Worm (Caenorhabditis elegans) whole organism, L4 larva: Measurements from ENCODE around the gene F26F4.12.

ENCODE experiments used
- F49E8.2 ChIP-seq: sonication (generic microtip); optimal IDR thresholded peaks from 2 replicates; lab custom pipeline; 2016; ENCODE audit warnings: missing compliant biosample characterization, mild to moderate bottlenecking, missing genetic modification characterization, borderline replicate concordance
- ceh-82 ChIP-seq: sonication (generic microtip); optimal IDR thresholded peaks from 2 replicates; lab custom pipeline; 2017; ENCODE audit warnings: missing biosample characterization, missing genetic modification characterization
- egl-43 ChIP-seq: fragments of 200-800 bp; sonication (Bioruptor generic); IDR thresholded peaks from 2 replicates; pipeline ENCODE4 v1.3.6; 2022; ENCODE audit warnings: missing genetic modification reagents, missing genetic modification characterization, missing compliant biosample characterization
- hlh-30 ChIP-seq: sonication (generic microtip); optimal IDR thresholded peaks from 2 replicates; lab custom pipeline; 2017; ENCODE audit warnings: antibody characterized with exemption, mild to moderate bottlenecking, missing genetic modification characterization, missing compliant biosample characterization; ENCODE audit not compliant: insufficient read depth
- mdl-1 ChIP-seq, 2 experiments: fragments of 150-350 bp in 1 of 2; sonication (generic microtip) in 1 of 2; optimal IDR thresholded peaks; 2 replicates each; lab custom pipeline; 2014 to 2017; ENCODE audit warnings: missing biosample characterization in 2 of 2, missing genetic modification characterization in 2 of 2
- ztf-11 ChIP-seq: fragments of 150-350 bp; optimal IDR thresholded peaks from 2 replicates; lab custom pipeline; 2014; ENCODE audit warnings: missing biosample characterization, missing genetic modification characterization

DNA sequence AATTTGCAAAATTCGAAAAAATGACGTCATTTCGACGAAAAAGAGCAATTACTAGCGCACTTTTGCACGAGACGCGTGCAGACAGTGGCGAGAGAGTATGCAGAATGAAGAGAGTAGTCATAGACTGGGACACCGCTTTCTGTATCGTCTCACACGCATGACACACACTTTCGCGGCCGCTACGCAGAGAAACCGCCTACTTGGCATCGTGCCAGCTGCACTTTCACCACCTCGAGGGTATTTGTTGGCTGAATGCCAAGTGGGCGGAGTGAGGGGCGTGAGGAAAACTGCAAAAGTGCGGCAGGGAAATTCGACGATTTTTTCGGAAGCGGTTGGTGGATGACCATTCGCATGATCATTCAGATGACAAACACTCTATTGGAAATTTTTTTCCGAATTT lies 10.1 kb downstream of the F26F4.12 start:
- TF ChIP-seq hlh-30 (tag; lab: Kevin White, UChicago) (peak; percentile 100), ztf-11 (tag; lab: Kevin White, UChicago) (no peak), F49E8.2 (tag; lab: Kevin White, UChicago) (no peak), egl-43 (GFP tag; lab: Robert Waterston, UW) (peak; percentile 98), mdl-1 (tag; optimal IDR thresholded peaks at IDR 0.05; lab: Kevin White, UChicago) (peak; percentile 79 to 99), ceh-82 (tag; lab: Kevin White, UChicago) (peak; percentile 10)
